Fruit fly (Drosophila melanogaster) S2 (cell line): ENCODE data around the gene CG4009.

ENCODE experiments used
- CG8478 ChIP-seq: fragments of >200 bp; optimal IDR thresholded peaks from 2 replicates; lab custom pipeline; 2018
- CTCF ChIP-seq, 2 experiments: fragments of >200 bp; optimal IDR thresholded peaks; 2 replicates each; lab custom pipeline; 2018

DNA sequence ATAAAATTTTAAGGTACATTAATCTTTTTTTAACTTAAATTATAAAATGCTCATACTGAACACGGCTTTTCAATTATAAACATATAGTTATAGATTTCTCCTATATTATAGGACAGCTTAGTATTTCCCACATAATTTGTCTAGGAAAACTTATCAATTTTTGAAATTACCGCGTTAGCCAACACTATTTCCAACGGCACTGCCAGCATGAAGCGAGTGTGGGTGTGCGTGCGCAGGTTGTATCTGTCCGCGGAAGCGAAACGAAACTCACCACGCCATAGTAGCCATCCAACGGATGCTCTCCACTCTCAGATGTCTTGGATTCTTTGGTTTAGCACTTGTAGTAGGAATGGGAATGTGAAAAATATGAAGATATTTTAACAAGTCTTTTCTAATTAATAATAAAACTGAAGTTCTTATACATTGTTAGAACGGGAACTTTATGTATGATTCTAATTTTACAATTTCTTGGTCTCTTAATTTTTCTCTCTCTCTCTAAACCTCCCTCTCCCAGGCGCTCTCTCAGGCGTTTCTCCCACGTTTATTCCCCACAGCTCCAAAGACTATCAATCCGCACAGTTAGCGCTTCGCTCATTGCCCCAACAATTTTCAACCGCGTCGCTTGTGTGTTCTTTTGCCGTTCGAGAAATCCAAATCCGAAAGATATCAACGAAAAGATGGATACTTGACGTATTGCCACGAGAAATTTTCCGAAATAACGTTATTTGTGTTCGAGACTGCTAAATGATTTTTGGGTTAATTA lies 17.8 kb upstream of the CG4009 start, which contains the start of gene Dad:
- no peak for TF ChIP-seq CG8478 (lab: Kevin White, UChicago)
- no peak for TF ChIP-seq CTCF (optimal IDR thresholded peaks at IDR 0.05; lab: Kevin White, UChicago)
